Fruit fly (Drosophila melanogaster) whole organism, embryonic: ENCODE results near the gene CG1999.

Source experiments
- Atf-2 ChIP-seq: fragments of 200-800 bp; sonication (Bioruptor generic); optimal IDR thresholded peaks from 2 replicates; lab custom pipeline; 2016; ENCODE audit warnings: missing biosample characterization, missing genetic modification characterization
- Bdp1 ChIP-seq: fragments of 200-800 bp; sonication (Bioruptor generic); optimal IDR thresholded peaks from 3 replicates; lab custom pipeline; 2016; ENCODE audit warnings: missing biosample characterization, missing genetic modification characterization
- CG10462 ChIP-seq: fragments of 200-800 bp; sonication (Bioruptor generic); optimal IDR thresholded peaks from 2 replicates; lab custom pipeline; 2016; ENCODE audit warnings: missing biosample characterization, missing genetic modification characterization
- CG10543 ChIP-seq: fragments of 200-800 bp; sonication (Bioruptor generic); optimal IDR thresholded peaks from 3 replicates; lab custom pipeline; 2017; ENCODE audit warnings: missing biosample characterization, mild to moderate bottlenecking, missing genetic modification characterization, moderate library complexity
- CG11504 ChIP-seq: fragments of 200-800 bp; sonication (Bioruptor generic); optimal IDR thresholded peaks from 3 replicates; lab custom pipeline; 2019; ENCODE audit warnings: missing biosample characterization, mild to moderate bottlenecking, missing genetic modification characterization, moderate library complexity
- CG12299 ChIP-seq: fragments of 200-800 bp; sonication (Bioruptor generic); optimal IDR thresholded peaks from 2 replicates; lab custom pipeline; 2018; ENCODE audit warnings: missing biosample characterization, mild to moderate bottlenecking, missing genetic modification characterization
- CG14014 ChIP-seq: fragments of 200-800 bp; sonication (Bioruptor generic); IDR thresholded peaks from 2 replicates; pipeline ENCODE4 v1.3.6; 2022; ENCODE audit warnings: missing biosample characterization, missing genetic modification characterization
- CG15479 ChIP-seq: fragments of 200-800 bp; sonication (Bioruptor generic); optimal IDR thresholded peaks from 3 replicates; lab custom pipeline; 2019; ENCODE audit warnings: missing biosample characterization, mild to moderate bottlenecking, missing genetic modification characterization, moderate library complexity
- CG16815 ChIP-seq: fragments of 200-800 bp; sonication (Bioruptor generic); optimal IDR thresholded peaks from 3 replicates; lab custom pipeline; 2017; ENCODE audit warnings: missing biosample characterization, mild to moderate bottlenecking, missing genetic modification characterization
- CG16863 ChIP-seq: fragments of 200-800 bp; sonication (Bioruptor generic); optimal IDR thresholded peaks from 3 replicates; lab custom pipeline; 2016; ENCODE audit warnings: missing biosample characterization, missing genetic modification characterization
- CG17361 ChIP-seq: fragments of 200-800 bp; sonication (Bioruptor generic); IDR thresholded peaks from 3 replicates; pipeline ENCODE4 v1.3.6; 2022; ENCODE audit warnings: missing biosample characterization, missing genetic modification characterization
- CG2120 ChIP-seq: fragments of 200-800 bp; sonication (Bioruptor generic); optimal IDR thresholded peaks from 3 replicates; lab custom pipeline; 2016; ENCODE audit warnings: missing biosample characterization, missing genetic modification characterization
- CG2199 ChIP-seq: fragments of 200-800 bp; sonication (Bioruptor generic); IDR thresholded peaks from 3 replicates; pipeline ENCODE4 v1.3.6; 2022; ENCODE audit warnings: missing biosample characterization, missing genetic modification characterization
- CG30020 ChIP-seq: fragments of 200-800 bp; optimal IDR thresholded peaks from 2 replicates; lab custom pipeline; 2019; ENCODE audit warnings: missing biosample characterization, mild to moderate bottlenecking, missing genetic modification characterization, moderate library complexity
- CG33213 ChIP-seq: fragments of 200-800 bp; sonication (Bioruptor generic); optimal IDR thresholded peaks from 3 replicates; lab custom pipeline; 2016; ENCODE audit warnings: missing biosample characterization, missing genetic modification characterization
- CG42726 ChIP-seq: fragments of 200-800 bp; sonication (Bioruptor generic); IDR thresholded peaks from 2 replicates; pipeline ENCODE4 v1.3.6; 2022; ENCODE audit warnings: missing biosample characterization, missing genetic modification characterization; ENCODE audit not compliant: partially characterized antibody
- CG4360 ChIP-seq: fragments of 200-800 bp; sonication (Bioruptor generic); IDR thresholded peaks from 2 replicates; pipeline ENCODE4 v1.3.6; 2022; ENCODE audit warnings: missing biosample characterization, missing genetic modification characterization
- CG6254 ChIP-seq: fragments of 200-800 bp; sonication (Bioruptor generic); optimal IDR thresholded peaks from 3 replicates; lab custom pipeline; 2017; ENCODE audit warnings: mild to moderate bottlenecking, missing biosample characterization, missing genetic modification reagents, missing genetic modification characterization
- CG6765 ChIP-seq: fragments of 200-800 bp; sonication (Bioruptor generic); optimal IDR thresholded peaks from 3 replicates; lab custom pipeline; 2017; ENCODE audit warnings: missing biosample characterization, mild to moderate bottlenecking, missing genetic modification characterization
- CG6791 ChIP-seq: fragments of 200-800 bp; sonication (Bioruptor generic); IDR thresholded peaks from 3 replicates; pipeline ENCODE4 v1.3.6; 2022; ENCODE audit warnings: missing biosample characterization, missing genetic modification characterization; ENCODE audit not compliant: partially characterized antibody
- CG6813 ChIP-seq: fragments of 200-800 bp; sonication (Bioruptor generic); optimal IDR thresholded peaks from 2 replicates; lab custom pipeline; 2017; ENCODE audit warnings: missing biosample characterization, missing genetic modification characterization, mild to moderate bottlenecking, moderate library complexity, missing genetic modification reagents
- Dad ChIP-seq: fragments of 200-800 bp; sonication (Bioruptor generic); optimal IDR thresholded peaks from 3 replicates; lab custom pipeline; 2016; ENCODE audit warnings: missing biosample characterization, missing genetic modification characterization
- Deaf1 ChIP-seq: fragments of 200-800 bp; optimal IDR thresholded peaks from 3 replicates; lab custom pipeline; 2019; ENCODE audit warnings: missing biosample characterization, mild to moderate bottlenecking, missing genetic modification characterization, moderate library complexity
- Dp ChIP-seq: fragments of 200-800 bp; sonication (Bioruptor generic); optimal IDR thresholded peaks from 2 replicates; lab custom pipeline; 2018; ENCODE audit warnings: missing biosample characterization, mild to moderate bottlenecking, missing genetic modification characterization, moderate library complexity
- Hmr ChIP-seq: fragments of 200-800 bp; sonication (Bioruptor generic); optimal IDR thresholded peaks from 3 replicates; lab custom pipeline; 2017; ENCODE audit warnings: mild to moderate bottlenecking, missing biosample characterization, missing genetic modification reagents, missing genetic modification characterization
- Jarid2 ChIP-seq: fragments of 200-800 bp; sonication (Bioruptor generic); optimal IDR thresholded peaks from 3 replicates; lab custom pipeline; 2017; ENCODE audit warnings: mild to moderate bottlenecking, missing biosample characterization, missing genetic modification reagents, missing genetic modification characterization
- Myb ChIP-seq: fragments of 200-800 bp; sonication (Bioruptor generic); optimal IDR thresholded peaks from 2 replicates; lab custom pipeline; 2016; ENCODE audit warnings: missing biosample characterization, missing genetic modification characterization
- Pdp1 ChIP-seq, 2 experiments: fragments of 200-800 bp; sonication (Bioruptor generic); optimal IDR thresholded peaks; 3 replicates each; lab custom pipeline; 2016; ENCODE audit warnings: missing biosample characterization in 2 of 2, missing genetic modification characterization in 2 of 2, mild to moderate bottlenecking in 1 of 2, moderate library complexity in 1 of 2
- Sin3A ChIP-seq: fragments of >200 bp; optimal IDR thresholded peaks from 2 replicates; lab custom pipeline; 2018
- Tbp ChIP-seq: fragments of >200 bp; optimal IDR thresholded peaks from 2 replicates; lab custom pipeline; 2018; ENCODE audit warnings: missing biosample characterization, missing genetic modification characterization
- Xbp1 ChIP-seq: fragments of 200-800 bp; sonication (Bioruptor generic); optimal IDR thresholded peaks from 3 replicates; lab custom pipeline; 2016; ENCODE audit warnings: missing biosample characterization, mild to moderate bottlenecking, missing genetic modification characterization
- Xrp1 ChIP-seq: fragments of 200-800 bp; sonication (Bioruptor generic); IDR thresholded peaks from 2 replicates; pipeline ENCODE4 v1.3.6; 2022; ENCODE audit warnings: missing biosample characterization, missing genetic modification characterization
- amos ChIP-seq: fragments of 200-800 bp; sonication (Bioruptor generic); IDR thresholded peaks from 2 replicates; pipeline ENCODE4 v1.3.6; 2022; ENCODE audit warnings: missing biosample characterization, missing genetic modification characterization; ENCODE audit not compliant: partially characterized antibody
- ara ChIP-seq: fragments of 200-800 bp; sonication (Bioruptor generic); IDR thresholded peaks from 2 replicates; pipeline ENCODE4 v1.3.6; 2022; ENCODE audit warnings: missing biosample characterization, missing genetic modification characterization
- ase ChIP-seq: fragments of 200-800 bp; sonication (Bioruptor generic); IDR thresholded peaks from 3 replicates; pipeline ENCODE4 v1.3.6; 2022; ENCODE audit warnings: missing biosample characterization, missing genetic modification characterization
- chm ChIP-seq: fragments of 200-800 bp; sonication (Bioruptor generic); IDR thresholded peaks from 2 replicates; pipeline ENCODE4 v1.3.6; 2022; ENCODE audit warnings: missing biosample characterization, missing genetic modification characterization
- corto ChIP-seq: fragments of 200-800 bp; sonication (Bioruptor generic); optimal IDR thresholded peaks from 2 replicates; lab custom pipeline; 2016; ENCODE audit warnings: missing biosample characterization, mild to moderate bottlenecking, missing genetic modification characterization, moderate library complexity
- eyg ChIP-seq: fragments of 200-800 bp; sonication (Bioruptor generic); optimal IDR thresholded peaks from 3 replicates; lab custom pipeline; 2016; ENCODE audit warnings: missing biosample characterization, missing genetic modification characterization
- gro ChIP-seq: fragments of 200-800 bp; sonication (Bioruptor generic); optimal IDR thresholded peaks from 2 replicates; lab custom pipeline; 2016; ENCODE audit warnings: missing biosample characterization, missing genetic modification characterization
- gsb ChIP-seq: fragments of 200-800 bp; sonication (Bioruptor generic); IDR thresholded peaks from 2 replicates; pipeline ENCODE4 v1.3.6; 2022; ENCODE audit warnings: missing biosample characterization, missing genetic modification characterization
- hb ChIP-seq: fragments of 200-800 bp; sonication (Bioruptor generic); IDR thresholded peaks from 3 replicates; pipeline ENCODE4 v1.3.6; 2022; ENCODE audit warnings: missing biosample characterization, missing genetic modification characterization; ENCODE audit not compliant: partially characterized antibody
- kah ChIP-seq: fragments of 200-800 bp; sonication (Bioruptor generic); optimal IDR thresholded peaks from 2 replicates; lab custom pipeline; 2018; ENCODE audit warnings: missing biosample characterization, mild to moderate bottlenecking, missing genetic modification characterization
- peb ChIP-seq: fragments of 200-800 bp; sonication (Bioruptor generic); IDR thresholded peaks from 2 replicates; pipeline ENCODE4 v1.3.6; 2022; ENCODE audit warnings: missing biosample characterization, missing genetic modification characterization
- psq ChIP-seq: fragments of 200-800 bp; sonication (Bioruptor generic); optimal IDR thresholded peaks from 2 replicates; lab custom pipeline; 2017; ENCODE audit warnings: missing biosample characterization, missing genetic modification characterization
- repo ChIP-seq: fragments of 200-800 bp; sonication (Bioruptor generic); optimal IDR thresholded peaks from 2 replicates; lab custom pipeline; 2016; ENCODE audit warnings: missing biosample characterization, missing genetic modification characterization
- ro ChIP-seq: fragments of 200-800 bp; sonication (Bioruptor generic); IDR thresholded peaks from 2 replicates; pipeline ENCODE4 v1.3.6; 2022; ENCODE audit warnings: missing biosample characterization, missing genetic modification characterization
- sisA ChIP-seq: fragments of 200-800 bp; sonication (Bioruptor generic); IDR thresholded peaks from 2 replicates; pipeline ENCODE4 v1.3.6; 2022; ENCODE audit warnings: missing biosample characterization, missing genetic modification characterization
- sna ChIP-seq: fragments of 200-800 bp; sonication (Bioruptor generic); IDR thresholded peaks from 2 replicates; pipeline ENCODE4 v1.3.6; 2022; ENCODE audit warnings: missing biosample characterization, missing genetic modification characterization; ENCODE audit not compliant: partially characterized antibody
- sqz ChIP-seq: fragments of 200-800 bp; sonication (Bioruptor generic); optimal IDR thresholded peaks from 3 replicates; lab custom pipeline; 2018; ENCODE audit warnings: missing biosample characterization, mild to moderate bottlenecking, missing genetic modification characterization
- trem ChIP-seq: fragments of 200-800 bp; optimal IDR thresholded peaks from 3 replicates; lab custom pipeline; 2019; ENCODE audit warnings: missing biosample characterization, mild to moderate bottlenecking, missing genetic modification characterization, moderate library complexity
- wek ChIP-seq: fragments of 200-800 bp; sonication (Bioruptor generic); optimal IDR thresholded peaks from 3 replicates; lab custom pipeline; 2018; ENCODE audit warnings: missing biosample characterization, mild to moderate bottlenecking, missing genetic modification characterization, moderate library complexity

The CG1999 gene

dm6 chrX:7332493-7332892 lies 26.1 kb upstream of the CG1999 start (continued):
- TF ChIP-seq CG33213 (peak; percentile 35), amos (GFP tag; lab: Robert Waterston, UW) (no peak), CG17361 (0 out of 3 replicates have a peak, but pooled peaks have one; percentile 14), Dp (GFP tag; lab: Kevin White, UChicago) (no peak), Dad (peak; percentile 24), peb (GFP tag; lab: Robert Waterston, UW) (no peak), CG30020 (no peak), CG16863 (GFP tag; lab: Kevin White, UChicago) (peak; percentile 45), hb (GFP tag; lab: Robert Waterston, UW) (no peak), Atf-2 (GFP tag; lab: Kevin White, UChicago) (peak; percentile 55), CG2120 (GFP tag; lab: Kevin White, UChicago) (peak; percentile 89), CG10543 (GFP tag; lab: Kevin White, UChicago) (peak; percentile 38), CG11504 (peak; percentile 60), corto (GFP tag; lab: Kevin White, UChicago) (no peak), Xbp1 (GFP tag; lab: Kevin White, UChicago) (peak; percentile 59), Tbp (GFP tag; lab: Kevin White, UChicago) (no peak), Sin3A (lab: Kevin White, UChicago) (no peak), CG6765 (GFP tag; lab: Kevin White, UChicago) (no peak), CG16815 (GFP tag; lab: Kevin White, UChicago) (peak; percentile 10), Deaf1 (tag; lab: Kevin White, UChicago) (peak; percentile 10), Hmr (peak; percentile 74), ara (no peak), ase (GFP tag; lab: Robert Waterston, UW) (no peak), Pdp1 (GFP tag; optimal IDR thresholded peaks at IDR 0.05; lab: Kevin White, UChicago) (peak; percentile 54 to 67), Bdp1 (GFP tag; lab: Kevin White, UChicago) (peak; percentile 26), CG2199 (GFP tag; lab: Robert Waterston, UW) (no peak), sna (GFP tag; lab: Robert Waterston, UW) (no peak), CG4360 (GFP tag; lab: Robert Waterston, UW) (no peak), kah (peak; percentile 3), Jarid2 (GFP tag; lab: Kevin White, UChicago) (no peak), gsb (GFP tag; lab: Robert Waterston, UW) (peak; percentile 56), sisA (GFP tag; lab: Robert Waterston, UW) (0 out of 2 replicates have a peak, but pooled peaks have one; percentile 47), CG6254 (GFP tag; lab: Kevin White, UChicago) (no peak), trem (tag; lab: Kevin White, UChicago) (no peak), ro (GFP tag; lab: Robert Waterston, UW) (no peak), CG10462 (GFP tag; lab: Kevin White, UChicago) (peak; percentile 17), Xrp1 (peak; percentile 58; the same call in 1 of the 2 replicates), CG6813 (peak; percentile 49), CG6791 (GFP tag; lab: Robert Waterston, UW) (no peak), chm (GFP tag; lab: Robert Waterston, UW) (peak; percentile 64; the same call in 1 of the 2 replicates), psq (GFP tag; lab: Kevin White, UChicago) (no peak), wek (GFP tag; lab: Kevin White, UChicago) (no peak), CG12299 (tag; lab: Kevin White, UChicago) (no peak), CG42726 (GFP tag; lab: Robert Waterston, UW) (no peak), CG15479 (GFP tag; lab: Kevin White, UChicago) (no peak), eyg (GFP tag; lab: Kevin White, UChicago) (peak; percentile 58), repo (GFP tag; lab: Kevin White, UChicago) (peak; percentile 60), gro (GFP tag; lab: Kevin White, UChicago) (peak; percentile 86), Myb (peak; percentile 54), CG14014 (GFP tag; lab: Robert Waterston, UW) (peak; percentile 70), sqz (GFP tag; lab: Kevin White, UChicago) (no peak)
